Fruit fly (Drosophila melanogaster) whole organism, embryonic: ENCODE data around the gene CG15332.

Experiments
- Abd-B ChIP-seq: fragments of 200-800 bp; sonication (Bioruptor generic); optimal IDR thresholded peaks from 2 replicates; lab custom pipeline; 2018; ENCODE audit warnings: missing biosample characterization, mild to moderate bottlenecking, missing genetic modification characterization, moderate library complexity
- CG11456 ChIP-seq: fragments of 200-800 bp; sonication (Bioruptor generic); IDR thresholded peaks from 3 replicates; pipeline ENCODE4 v1.3.6; 2022; ENCODE audit warnings: missing biosample characterization, missing genetic modification characterization
- CG11560 ChIP-seq: fragments of 200-800 bp; sonication (Bioruptor generic); IDR thresholded peaks from 3 replicates; pipeline ENCODE4 v1.3.6; 2022; ENCODE audit warnings: missing biosample characterization, missing genetic modification characterization
- CG12219 ChIP-seq: fragments of 200-800 bp; sonication (Bioruptor generic); optimal IDR thresholded peaks from 3 replicates; lab custom pipeline; 2018; ENCODE audit warnings: missing biosample characterization, mild to moderate bottlenecking, missing genetic modification characterization
- CG13424 ChIP-seq: fragments of 200-800 bp; sonication (Bioruptor generic); optimal IDR thresholded peaks from 2 replicates; lab custom pipeline; 2019; ENCODE audit warnings: missing biosample characterization, mild to moderate bottlenecking, missing genetic modification characterization, moderate library complexity
- CG14860 ChIP-seq: fragments of 200-800 bp; sonication (Bioruptor generic); IDR thresholded peaks from 3 replicates; pipeline ENCODE4 v1.3.6; 2022; ENCODE audit warnings: missing biosample characterization, missing genetic modification characterization; ENCODE audit not compliant: partially characterized antibody
- CG16779 ChIP-seq: fragments of 200-800 bp; sonication (Bioruptor generic); IDR thresholded peaks from 2 replicates; pipeline ENCODE4 v1.3.6; 2022; ENCODE audit warnings: missing biosample characterization, missing genetic modification characterization
- CG17361 ChIP-seq: fragments of 200-800 bp; sonication (Bioruptor generic); IDR thresholded peaks from 3 replicates; pipeline ENCODE4 v1.3.6; 2022; ENCODE audit warnings: missing biosample characterization, missing genetic modification characterization
- CG17385 ChIP-seq: fragments of 200-800 bp; sonication (Bioruptor generic); optimal IDR thresholded peaks from 3 replicates; lab custom pipeline; 2018; ENCODE audit warnings: missing biosample characterization, mild to moderate bottlenecking, missing genetic modification characterization
- CG31441 ChIP-seq: fragments of 200-800 bp; sonication (Bioruptor generic); IDR thresholded peaks from 2 replicates; pipeline ENCODE4 v1.3.6; 2022; ENCODE audit warnings: missing biosample characterization, missing genetic modification characterization
- CG3163 ChIP-seq: fragments of 200-800 bp; sonication (Bioruptor generic); optimal IDR thresholded peaks from 3 replicates; lab custom pipeline; 2016; ENCODE audit warnings: missing biosample characterization, missing genetic modification characterization
- CG32772 ChIP-seq: fragments of 200-800 bp; sonication (Bioruptor generic); IDR thresholded peaks from 2 replicates; pipeline ENCODE4 v1.3.6; 2022; ENCODE audit warnings: missing biosample characterization, missing genetic modification characterization
- CG3995 ChIP-seq: fragments of 200-800 bp; sonication (Bioruptor generic); optimal IDR thresholded peaks from 3 replicates; lab custom pipeline; 2016; ENCODE audit warnings: missing biosample characterization, missing genetic modification characterization
- CG42726 ChIP-seq: fragments of 200-800 bp; sonication (Bioruptor generic); IDR thresholded peaks from 2 replicates; pipeline ENCODE4 v1.3.6; 2022; ENCODE audit warnings: missing biosample characterization, missing genetic modification characterization; ENCODE audit not compliant: partially characterized antibody
- CG4424 ChIP-seq: fragments of 200-800 bp; sonication (Bioruptor generic); optimal IDR thresholded peaks from 3 replicates; lab custom pipeline; 2016; ENCODE audit warnings: missing biosample characterization, missing genetic modification characterization
- CG5953 ChIP-seq: fragments of 200-800 bp; sonication (Bioruptor generic); IDR thresholded peaks from 2 replicates; pipeline ENCODE4 v1.3.6; 2022; ENCODE audit warnings: missing biosample characterization, missing genetic modification characterization
- CG6813 ChIP-seq: fragments of 200-800 bp; sonication (Bioruptor generic); optimal IDR thresholded peaks from 2 replicates; lab custom pipeline; 2017; ENCODE audit warnings: missing biosample characterization, missing genetic modification characterization, mild to moderate bottlenecking, moderate library complexity, missing genetic modification reagents
- D19A ChIP-seq: fragments of 200-800 bp; optimal IDR thresholded peaks from 3 replicates; lab custom pipeline; 2019; ENCODE audit warnings: missing biosample characterization, mild to moderate bottlenecking, missing genetic modification characterization, moderate library complexity
- Ets65A ChIP-seq: fragments of 200-800 bp; sonication (Bioruptor generic); peaks from one replicate; lab custom pipeline; 2016; ENCODE audit warnings: missing biosample characterization, missing genetic modification characterization
- H15 ChIP-seq: fragments of 200-800 bp; sonication (Bioruptor generic); IDR thresholded peaks from 3 replicates; pipeline ENCODE4 v1.3.6; 2022; ENCODE audit warnings: missing biosample characterization, missing genetic modification characterization
- HLH3B ChIP-seq: fragments of 200-800 bp; sonication (Bioruptor generic); IDR thresholded peaks from 2 replicates; pipeline ENCODE4 v1.3.6; 2022; ENCODE audit warnings: missing biosample characterization, missing genetic modification characterization
- Hand ChIP-seq: fragments of 200-800 bp; sonication (Bioruptor generic); optimal IDR thresholded peaks from 2 replicates; lab custom pipeline; 2017; ENCODE audit warnings: mild to moderate bottlenecking, missing biosample characterization, missing genetic modification reagents, missing genetic modification characterization
- Hsf ChIP-seq: fragments of 200-800 bp; sonication (Bioruptor generic); optimal IDR thresholded peaks from 3 replicates; lab custom pipeline; 2016; ENCODE audit warnings: missing biosample characterization, missing genetic modification characterization
- NK7.1 ChIP-seq: fragments of 200-800 bp; sonication (Bioruptor generic); optimal IDR thresholded peaks from 3 replicates; lab custom pipeline; 2016; ENCODE audit warnings: missing biosample characterization, missing genetic modification characterization
- Poxn ChIP-seq: fragments of 200-800 bp; sonication (Bioruptor generic); IDR thresholded peaks from 2 replicates; pipeline ENCODE4 v1.3.6; 2022; ENCODE audit warnings: missing biosample characterization, missing genetic modification characterization
- Side ChIP-seq: fragments of 200-800 bp; sonication (Bioruptor generic); optimal IDR thresholded peaks from 2 replicates; lab custom pipeline; 2016; ENCODE audit warnings: missing biosample characterization, missing genetic modification characterization
- Xbp1 ChIP-seq: fragments of 200-800 bp; sonication (Bioruptor generic); optimal IDR thresholded peaks from 3 replicates; lab custom pipeline; 2016; ENCODE audit warnings: missing biosample characterization, mild to moderate bottlenecking, missing genetic modification characterization
- bcd ChIP-seq: fragments of 200-800 bp; sonication (Bioruptor generic); optimal IDR thresholded peaks from 2 replicates; lab custom pipeline; 2017; ENCODE audit warnings: missing biosample characterization, mild to moderate bottlenecking, missing genetic modification characterization
- dmrt11E ChIP-seq: fragments of 200-800 bp; sonication (Bioruptor generic); optimal IDR thresholded peaks from 3 replicates; lab custom pipeline; 2018; ENCODE audit warnings: missing biosample characterization, mild to moderate bottlenecking, missing genetic modification characterization, moderate library complexity
- dysf ChIP-seq: fragments of 200-800 bp; sonication (Bioruptor generic); IDR thresholded peaks from 3 replicates; pipeline ENCODE4 v1.3.6; 2022; ENCODE audit warnings: missing biosample characterization, missing genetic modification characterization
- esg ChIP-seq: fragments of 200-800 bp; sonication (Bioruptor generic); conservative IDR thresholded peaks from 2 replicates; pipeline ENCODE4 v1.3.6; 2022; ENCODE audit warnings: missing biosample characterization, missing genetic modification characterization
- fu2 ChIP-seq: fragments of 200-800 bp; sonication (Bioruptor generic); optimal IDR thresholded peaks from 2 replicates; lab custom pipeline; 2016; ENCODE audit warnings: missing biosample characterization, missing genetic modification characterization
- grau ChIP-seq: fragments of 200-800 bp; optimal IDR thresholded peaks from 3 replicates; lab custom pipeline; 2019; ENCODE audit warnings: missing biosample characterization, mild to moderate bottlenecking, missing genetic modification characterization, moderate library complexity
- her ChIP-seq: fragments of 200-800 bp; sonication (Bioruptor generic); optimal IDR thresholded peaks from 2 replicates; lab custom pipeline; 2016; ENCODE audit warnings: missing biosample characterization, missing genetic modification characterization
- hkb ChIP-seq, 2 experiments: fragments of 200-800 bp in 1 of 2; fragments of >200 bp in 1 of 2; sonication (Bioruptor generic) in 1 of 2; IDR thresholded peaks in 1 of 2; optimal IDR thresholded peaks in 1 of 2; 2 replicates each; pipeline versions ENCODE4 v1.3.6 to Lab custom; 2017 to 2022; ENCODE audit warnings: missing biosample characterization in 1 of 2, missing genetic modification characterization in 1 of 2
- lola ChIP-seq, 3 experiments: fragments of >200 bp in 2 of 3; fragments of 200-800 bp in 1 of 3; sonication (Bioruptor generic) in 1 of 3; optimal IDR thresholded peaks; 2 replicates each; lab custom pipeline; 2017 to 2019; ENCODE audit warnings: missing biosample characterization in 3 of 3, missing genetic modification characterization in 3 of 3, mild to moderate bottlenecking in 1 of 3, moderate library complexity in 1 of 3
- mld ChIP-seq: fragments of 200-800 bp; sonication (Bioruptor generic); IDR thresholded peaks from 3 replicates; pipeline ENCODE4 v1.3.6; 2022; ENCODE audit warnings: missing biosample characterization, missing genetic modification characterization; ENCODE audit not compliant: partially characterized antibody
- nerfin-2 ChIP-seq: fragments of 200-800 bp; sonication (Bioruptor generic); IDR thresholded peaks from 2 replicates; pipeline ENCODE4 v1.3.6; 2022; ENCODE audit warnings: missing biosample characterization, missing genetic modification characterization; ENCODE audit not compliant: partially characterized antibody
- prd ChIP-seq, 3 experiments: fragments of >200 bp in 2 of 3; fragments of 200-800 bp in 1 of 3; sonication (Bioruptor generic) in 1 of 3; optimal IDR thresholded peaks in 2 of 3; IDR thresholded peaks in 1 of 3; 2 replicates in 2 of 3; 3 replicates in 1 of 3; pipeline versions ENCODE4 v1.3.6 to Lab custom; 2017 to 2022; ENCODE audit warnings: missing biosample characterization in 1 of 3, missing genetic modification characterization in 1 of 3
- repo ChIP-seq: fragments of 200-800 bp; sonication (Bioruptor generic); optimal IDR thresholded peaks from 2 replicates; lab custom pipeline; 2016; ENCODE audit warnings: missing biosample characterization, missing genetic modification characterization
- sisA ChIP-seq: fragments of 200-800 bp; sonication (Bioruptor generic); IDR thresholded peaks from 2 replicates; pipeline ENCODE4 v1.3.6; 2022; ENCODE audit warnings: missing biosample characterization, missing genetic modification characterization
- tup ChIP-seq: fragments of 200-800 bp; sonication (Bioruptor generic); optimal IDR thresholded peaks from 2 replicates; lab custom pipeline; 2016; ENCODE audit warnings: missing biosample characterization, mild to moderate bottlenecking, missing genetic modification characterization, moderate library complexity
- zen ChIP-seq: fragments of 200-800 bp; sonication (Bioruptor generic); optimal IDR thresholded peaks from 3 replicates; lab custom pipeline; 2018; ENCODE audit warnings: missing biosample characterization, mild to moderate bottlenecking, missing genetic modification characterization, moderate library complexity
- zfh1 ChIP-seq: fragments of 200-800 bp; sonication (Bioruptor generic); IDR thresholded peaks from 3 replicates; pipeline ENCODE4 v1.3.6; 2022; ENCODE audit warnings: missing biosample characterization, missing genetic modification characterization

The CG15332 gene

DNA sequence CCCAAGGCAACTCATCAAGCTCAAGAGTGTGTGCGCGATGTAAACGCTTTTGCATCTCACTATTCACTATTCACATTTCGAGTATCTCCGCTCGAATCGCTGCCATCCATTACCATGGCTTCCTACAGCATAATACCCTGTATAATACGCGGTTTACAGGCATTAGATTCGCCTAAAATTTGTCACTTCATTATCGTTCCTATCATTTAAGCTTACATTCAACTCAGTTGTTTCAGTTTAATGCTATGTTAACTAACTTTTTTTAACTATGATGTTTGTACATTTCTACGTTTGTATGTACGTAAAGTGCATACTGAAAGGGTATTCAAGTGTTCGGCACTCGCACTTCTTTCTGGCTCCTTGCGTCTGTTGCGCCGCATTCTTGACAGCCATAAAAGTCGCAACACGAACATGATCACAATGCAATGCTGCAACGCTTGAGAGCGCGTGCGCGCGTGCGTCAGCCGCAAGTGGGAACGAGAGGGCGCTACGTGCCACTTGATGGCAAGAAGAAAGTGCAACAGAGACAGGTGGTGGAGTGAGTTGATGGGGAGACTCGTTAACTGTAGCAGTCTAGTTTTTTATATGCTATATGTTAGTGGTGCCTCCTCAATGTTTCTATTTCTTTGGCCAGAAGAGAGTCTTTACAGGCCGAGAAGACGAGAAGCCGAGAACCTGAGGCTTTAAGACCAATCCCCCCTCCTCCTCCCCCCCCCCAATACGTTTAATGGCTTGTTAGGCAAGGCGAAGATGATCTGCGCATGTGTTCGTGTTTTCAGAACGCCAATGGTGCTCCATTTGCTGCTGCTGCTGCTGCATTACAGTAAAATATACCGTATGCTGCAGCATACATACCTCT lies 21.4 kb upstream of the CG15332 start (continued):
- TF ChIP-seq hkb (optimal IDR thresholded peaks at IDR 0.05; lab: Kevin White, UChicago) (no peak), hkb (GFP tag; IDR thresholded peaks at IDR 0.05; lab: Robert Waterston, UW) (no peak), CG11456 (GFP tag; lab: Robert Waterston, UW) (no peak)
- TF ChIP-seq, all 482 proteins: peak for 21

DNA sequence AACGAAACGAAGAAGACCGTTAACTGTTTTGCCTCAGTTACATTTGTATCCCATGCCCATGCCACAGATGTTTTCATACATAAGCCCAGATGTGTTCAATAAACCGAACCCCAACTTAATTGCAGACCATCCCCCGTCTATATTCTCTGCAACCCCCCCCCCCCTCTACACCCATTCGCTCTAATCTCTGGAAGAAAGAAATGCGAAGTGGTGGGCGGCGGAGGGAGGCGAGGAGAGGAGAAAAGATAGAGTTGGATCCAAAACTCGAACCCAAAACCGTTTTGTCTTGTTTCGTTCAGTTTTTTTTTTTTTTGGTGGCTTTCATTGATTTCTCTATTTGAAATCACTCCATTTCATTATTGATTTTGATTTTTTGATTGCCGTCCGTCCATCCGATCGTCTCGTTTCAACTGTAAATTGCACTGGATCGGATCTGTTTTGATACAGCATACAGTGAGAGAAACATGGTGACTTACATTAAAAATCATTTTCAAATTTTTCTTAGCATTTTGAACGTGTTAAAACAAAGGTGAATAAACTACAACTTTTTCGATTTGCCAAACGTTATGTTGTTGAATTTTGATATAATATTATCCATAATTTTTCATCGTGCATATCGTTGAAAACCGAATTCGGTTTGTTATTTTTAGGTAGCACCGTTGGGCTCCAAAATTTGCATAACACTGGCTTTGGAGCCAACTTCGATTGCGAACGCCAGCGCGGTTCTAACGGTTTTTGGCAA lies 19.9 kb upstream of the CG15332 start:
- TF ChIP-seq Side, result no peak
- peak; percentile 2 for TF ChIP-seq dmrt11E (tag; lab: Kevin White, UChicago)
- TF ChIP-seq Abd-B (GFP tag; lab: Kevin White, UChicago), result no peak
- TF ChIP-seq sisA, result peak; percentile 48
- TF ChIP-seq HLH3B, result 0 out of 2 replicates have a peak, but pooled peaks have one; percentile 26
- TF ChIP-seq NK7.1 (GFP tag; lab: Kevin White, UChicago), result no peak
- peak; percentile 2 for TF ChIP-seq Hsf (GFP tag; lab: Kevin White, UChicago)
- peak; percentile 28 for TF ChIP-seq D19A (tag; lab: Kevin White, UChicago)
- peak; percentile 14 for TF ChIP-seq CG4424
- TF ChIP-seq CG17361, result 0 out of 3 replicates have a peak, but pooled peaks have one; percentile 33
- no peak for TF ChIP-seq Hand
- TF ChIP-seq CG16779 (GFP tag; lab: Robert Waterston, UW), result no peak
- TF ChIP-seq lola (GFP tag; optimal IDR thresholded peaks at IDR 0.05; lab: Kevin White, UChicago), result peak in 1 of 3 experiments; percentile 14
- peak; percentile 92 for TF ChIP-seq Ets65A (GFP tag; lab: Kevin White, UChicago)
- no peak for TF ChIP-seq fu2 (GFP tag; lab: Kevin White, UChicago)
- no peak for TF ChIP-seq nerfin-2
- no peak for TF ChIP-seq CG32772 (GFP tag; lab: Robert Waterston, UW)
- TF ChIP-seq CG12219, result peak; percentile 16
- TF ChIP-seq mld (GFP tag; lab: Robert Waterston, UW), result no peak
- peak; percentile 30; the same call in 1 of the 2 replicates for TF ChIP-seq CG31441 (GFP tag; lab: Robert Waterston, UW)
- peak; percentile 18 for TF ChIP-seq Xbp1 (GFP tag; lab: Kevin White, UChicago)
- no peak for TF ChIP-seq bcd (GFP tag; lab: Kevin White, UChicago)
- TF ChIP-seq CG42726 (GFP tag; lab: Robert Waterston, UW), result no peak
- TF ChIP-seq CG3163 (GFP tag; lab: Kevin White, UChicago), result no peak
- TF ChIP-seq CG6813 (GFP tag; lab: Kevin White, UChicago), result no peak
- no peak for TF ChIP-seq H15 (GFP tag; lab: Robert Waterston, UW)
- TF ChIP-seq grau, result peak; percentile 11
- TF ChIP-seq Poxn (GFP tag; lab: Robert Waterston, UW), result no peak
- no peak for TF ChIP-seq CG3995 (GFP tag; lab: Kevin White, UChicago)
- no peak for TF ChIP-seq zen (tag; lab: Kevin White, UChicago)
- no peak for TF ChIP-seq CG11560 (tag; lab: Robert Waterston, UW)
- no peak for TF ChIP-seq repo (GFP tag; lab: Kevin White, UChicago)
- no peak for TF ChIP-seq prd (optimal IDR thresholded peaks at IDR 0.05; lab: Kevin White, UChicago)
- TF ChIP-seq prd (GFP tag; IDR thresholded peaks at IDR 0.05; lab: Robert Waterston, UW), result peak; percentile 66; the same call in 2 of the 3 replicates
- no peak for TF ChIP-seq CG5953
- no peak for TF ChIP-seq CG14860 (GFP tag; lab: Robert Waterston, UW)
- TF ChIP-seq zfh1, result peak; percentile 55; the same call in 1 of the 3 replicates
- peak; percentile 9 for TF ChIP-seq CG17385 (GFP tag; lab: Kevin White, UChicago)
- TF ChIP-seq tup (GFP tag; lab: Kevin White, UChicago), result no peak
- TF ChIP-seq CG13424 (tag; lab: Kevin White, UChicago), result peak; percentile 21
- no peak for TF ChIP-seq esg
- TF ChIP-seq her (GFP tag; lab: Kevin White, UChicago), result no peak
- TF ChIP-seq dysf (GFP tag; lab: Robert Waterston, UW), result no peak
